Worm (Caenorhabditis elegans): Measurements from ENCODE around the gene swsn-7.

- no peak for TF ChIP-seq hlh-30 (tag; optimal IDR thresholded peaks at IDR 0.05; ENCODE audit: insufficient read depth)
- no peak for TF ChIP-seq ceh-9 (tag; optimal IDR thresholded peaks at IDR 0.05)
- TF ChIP-seq zip-5 (tag; optimal IDR thresholded peaks at IDR 0.05): no peak
- TF ChIP-seq ceh-2 (tag; optimal IDR thresholded peaks at IDR 0.05): no peak
- no peak for TF ChIP-seq sox-4 (tag; optimal IDR thresholded peaks at IDR 0.05)
- no peak for TF ChIP-seq dve-1 (tag; optimal IDR thresholded peaks at IDR 0.05)
- no peak for TF ChIP-seq ama-1 (optimal IDR thresholded peaks at IDR 0.05)
- TF ChIP-seq odd-2 (tag; optimal IDR thresholded peaks at IDR 0.05): no peak
- no peak for TF ChIP-seq ceh-6 (GFP tag; optimal IDR thresholded peaks at IDR 0.05)
These were observed 1.2 kb upstream of the swsn-7 start for ce11 chrII:8028730-8029129.
